Fruit fly (Drosophila melanogaster) whole organism, embryonic: Measurements from ENCODE around the gene CG5937.
A peak's percentile ranks its signal among the peaks of the same experiment; 100 is the strongest.

Source experiments
- B-H2 ChIP-seq: fragments of 200-800 bp; sonication (Bioruptor generic); optimal IDR thresholded peaks from 2 replicates; lab custom pipeline; 2018; ENCODE audit warnings: missing biosample characterization, mild to moderate bottlenecking, missing genetic modification characterization
- BEAF-32 ChIP-seq: fragments of 200-800 bp; sonication (Bioruptor generic); optimal IDR thresholded peaks from 3 replicates; lab custom pipeline; 2017; ENCODE audit warnings: missing biosample characterization, missing genetic modification characterization, mild to moderate bottlenecking, moderate library complexity, missing genetic modification reagents
- Bdp1 ChIP-seq: fragments of 200-800 bp; sonication (Bioruptor generic); optimal IDR thresholded peaks from 3 replicates; lab custom pipeline; 2016; ENCODE audit warnings: missing biosample characterization, missing genetic modification characterization
- CG10274 ChIP-seq: fragments of 200-800 bp; sonication (Bioruptor generic); optimal IDR thresholded peaks from 3 replicates; lab custom pipeline; 2017; ENCODE audit warnings: missing biosample characterization, mild to moderate bottlenecking, missing genetic modification characterization
- CG11085 ChIP-seq: fragments of 200-800 bp; sonication (Bioruptor generic); IDR thresholded peaks from 2 replicates; pipeline ENCODE4 v1.3.6; 2022; ENCODE audit warnings: missing biosample characterization, missing genetic modification characterization
- CG11398 ChIP-seq: fragments of 200-800 bp; sonication (Bioruptor generic); optimal IDR thresholded peaks from 2 replicates; lab custom pipeline; 2016; ENCODE audit warnings: missing biosample characterization, missing genetic modification characterization
- CG12219 ChIP-seq: fragments of 200-800 bp; sonication (Bioruptor generic); optimal IDR thresholded peaks from 3 replicates; lab custom pipeline; 2018; ENCODE audit warnings: missing biosample characterization, mild to moderate bottlenecking, missing genetic modification characterization
- CG13287 ChIP-seq: fragments of 200-800 bp; sonication (Bioruptor generic); IDR thresholded peaks from 2 replicates; pipeline ENCODE4 v1.3.6; 2022; ENCODE audit warnings: missing biosample characterization, missing genetic modification characterization; ENCODE audit not compliant: partially characterized antibody
- CG16813 ChIP-seq: fragments of 200-800 bp; sonication (Bioruptor generic); IDR thresholded peaks from 3 replicates; pipeline ENCODE4 v1.3.6; 2022; ENCODE audit warnings: missing biosample characterization, missing genetic modification characterization; ENCODE audit not compliant: partially characterized antibody
- CG17912 ChIP-seq: fragments of 200-800 bp; sonication (Bioruptor generic); optimal IDR thresholded peaks from 2 replicates; lab custom pipeline; 2018; ENCODE audit warnings: missing biosample characterization, mild to moderate bottlenecking, missing genetic modification characterization
- CG18599 ChIP-seq: fragments of 200-800 bp; sonication (Bioruptor generic); optimal IDR thresholded peaks from 3 replicates; lab custom pipeline; 2017; ENCODE audit warnings: missing biosample characterization, missing genetic modification characterization, mild to moderate bottlenecking, moderate library complexity, missing genetic modification reagents
- CG3163 ChIP-seq: fragments of 200-800 bp; sonication (Bioruptor generic); optimal IDR thresholded peaks from 3 replicates; lab custom pipeline; 2016; ENCODE audit warnings: missing biosample characterization, missing genetic modification characterization
- CG34422 ChIP-seq: fragments of 200-800 bp; sonication (Bioruptor generic); IDR thresholded peaks from 3 replicates; pipeline ENCODE4 v1.3.6; 2022; ENCODE audit warnings: missing biosample characterization, missing genetic modification characterization
- CG4424 ChIP-seq: fragments of 200-800 bp; sonication (Bioruptor generic); optimal IDR thresholded peaks from 3 replicates; lab custom pipeline; 2016; ENCODE audit warnings: missing biosample characterization, missing genetic modification characterization
- CG4730 ChIP-seq: fragments of 200-800 bp; sonication (Bioruptor generic); IDR thresholded peaks from 2 replicates; pipeline ENCODE4 v1.3.6; 2022; ENCODE audit warnings: missing biosample characterization, missing genetic modification characterization
- CG6654 ChIP-seq: fragments of 200-800 bp; sonication (Bioruptor generic); optimal IDR thresholded peaks from 2 replicates; lab custom pipeline; 2017; ENCODE audit warnings: missing biosample characterization, mild to moderate bottlenecking, missing genetic modification characterization
- CG7839 ChIP-seq: fragments of 200-800 bp; sonication (Bioruptor generic); optimal IDR thresholded peaks from 3 replicates; lab custom pipeline; 2018; ENCODE audit warnings: missing biosample characterization, mild to moderate bottlenecking, missing genetic modification characterization, moderate library complexity
- CG9437 ChIP-seq: fragments of 200-800 bp; sonication (Bioruptor generic); optimal IDR thresholded peaks from 2 replicates; lab custom pipeline; 2018; ENCODE audit warnings: missing biosample characterization, mild to moderate bottlenecking, missing genetic modification characterization
- CG9727 ChIP-seq: fragments of 200-800 bp; sonication (Bioruptor generic); optimal IDR thresholded peaks from 3 replicates; lab custom pipeline; 2017; ENCODE audit warnings: missing biosample characterization, mild to moderate bottlenecking, missing genetic modification characterization
- CG9817 ChIP-seq: fragments of 200-800 bp; sonication (Bioruptor generic); optimal IDR thresholded peaks from 2 replicates; lab custom pipeline; 2018; ENCODE audit warnings: missing biosample characterization, mild to moderate bottlenecking, missing genetic modification characterization, moderate library complexity
- Chrac-16 ChIP-seq: fragments of 200-800 bp; sonication (Bioruptor generic); optimal IDR thresholded peaks from 3 replicates; lab custom pipeline; 2016; ENCODE audit warnings: missing biosample characterization, missing genetic modification characterization
- E2f1 ChIP-seq: fragments of 200-800 bp; sonication (Bioruptor generic); IDR thresholded peaks from 2 replicates; pipeline ENCODE4 v1.3.6; 2022; ENCODE audit warnings: missing biosample characterization, missing genetic modification characterization
- GATAe ChIP-seq: fragments of 200-800 bp; sonication (Bioruptor generic); conservative IDR thresholded peaks from 2 replicates; pipeline ENCODE4 v1.3.6; 2022; ENCODE audit warnings: missing biosample characterization, missing genetic modification characterization
- Gsc ChIP-seq: fragments of 200-800 bp; sonication (Bioruptor generic); IDR thresholded peaks from 2 replicates; pipeline ENCODE4 v1.3.6; 2022; ENCODE audit warnings: missing biosample characterization, missing genetic modification characterization
- Lpt ChIP-seq: fragments of >200 bp; optimal IDR thresholded peaks from 2 replicates; lab custom pipeline; 2018; ENCODE audit warnings: missing biosample characterization, missing genetic modification characterization
- Mes4 ChIP-seq: fragments of 200-800 bp; sonication (Bioruptor generic); optimal IDR thresholded peaks from 2 replicates; lab custom pipeline; 2016; ENCODE audit warnings: missing biosample characterization, missing genetic modification characterization
- Optix ChIP-seq: fragments of 200-800 bp; sonication (Bioruptor generic); IDR thresholded peaks from 3 replicates; pipeline ENCODE4 v1.3.6; 2022; ENCODE audit warnings: missing biosample characterization, missing genetic modification characterization
- Ssrp ChIP-seq: fragments of 200-800 bp; sonication (Bioruptor generic); optimal IDR thresholded peaks from 2 replicates; lab custom pipeline; 2018; ENCODE audit warnings: missing biosample characterization, mild to moderate bottlenecking, missing genetic modification characterization, moderate library complexity
- ab ChIP-seq: fragments of 200-800 bp; sonication (Bioruptor generic); optimal IDR thresholded peaks from 2 replicates; lab custom pipeline; 2016; ENCODE audit warnings: missing biosample characterization, missing genetic modification characterization
- aop ChIP-seq: fragments of 200-800 bp; sonication (Bioruptor generic); IDR thresholded peaks from 2 replicates; pipeline ENCODE4 v1.3.6; 2022; ENCODE audit warnings: missing biosample characterization, missing genetic modification characterization
- br ChIP-seq: fragments of >200 bp; optimal IDR thresholded peaks from 2 replicates; lab custom pipeline; 2017
- btn ChIP-seq: fragments of 200-800 bp; sonication (Bioruptor generic); optimal IDR thresholded peaks from 2 replicates; lab custom pipeline; 2016; ENCODE audit warnings: missing biosample characterization, missing genetic modification characterization
- ci ChIP-seq: fragments of 200-800 bp; sonication (Bioruptor generic); IDR thresholded peaks from 3 replicates; pipeline ENCODE4 v1.3.6; 2022; ENCODE audit warnings: missing biosample characterization, missing genetic modification characterization
- dan ChIP-seq: fragments of 200-800 bp; sonication (Bioruptor generic); IDR thresholded peaks from 2 replicates; pipeline ENCODE4 v1.3.6; 2022; ENCODE audit warnings: missing biosample characterization, missing genetic modification characterization
- en ChIP-seq: fragments of 200-800 bp; sonication (Bioruptor generic); optimal IDR thresholded peaks from 2 replicates; lab custom pipeline; 2016; ENCODE audit warnings: missing biosample characterization, missing genetic modification characterization
- fd102C ChIP-seq: fragments of 200-800 bp; sonication (Bioruptor generic); optimal IDR thresholded peaks from 2 replicates; lab custom pipeline; 2018; ENCODE audit warnings: missing biosample characterization, mild to moderate bottlenecking, missing genetic modification characterization, moderate library complexity
- fd3F ChIP-seq: fragments of 200-800 bp; sonication (Bioruptor generic); optimal IDR thresholded peaks from 2 replicates; lab custom pipeline; 2018; ENCODE audit warnings: missing biosample characterization, mild to moderate bottlenecking, missing genetic modification characterization, moderate library complexity
- inv ChIP-seq: fragments of 200-800 bp; sonication (Bioruptor generic); IDR thresholded peaks from 2 replicates; pipeline ENCODE4 v1.3.6; 2022; ENCODE audit warnings: missing biosample characterization, missing genetic modification characterization; ENCODE audit not compliant: partially characterized antibody
- kah ChIP-seq: fragments of 200-800 bp; sonication (Bioruptor generic); optimal IDR thresholded peaks from 2 replicates; lab custom pipeline; 2018; ENCODE audit warnings: missing biosample characterization, mild to moderate bottlenecking, missing genetic modification characterization
- ken ChIP-seq: fragments of 200-800 bp; sonication (Bioruptor generic); IDR thresholded peaks from 3 replicates; pipeline ENCODE4 v1.3.6; 2022; ENCODE audit warnings: missing biosample characterization, missing genetic modification characterization
- kni ChIP-seq: fragments of 200-800 bp; sonication (Bioruptor generic); optimal IDR thresholded peaks from 3 replicates; lab custom pipeline; 2017; ENCODE audit warnings: mild to moderate bottlenecking, missing biosample characterization, missing genetic modification reagents, missing genetic modification characterization
- psq ChIP-seq: fragments of 200-800 bp; sonication (Bioruptor generic); optimal IDR thresholded peaks from 2 replicates; lab custom pipeline; 2017; ENCODE audit warnings: missing biosample characterization, missing genetic modification characterization
- pum ChIP-seq: fragments of 200-800 bp; sonication (Bioruptor generic); optimal IDR thresholded peaks from 2 replicates; lab custom pipeline; 2016; ENCODE audit warnings: missing biosample characterization, missing genetic modification characterization
- pzg ChIP-seq: fragments of 200-800 bp; sonication (Bioruptor generic); optimal IDR thresholded peaks from 3 replicates; lab custom pipeline; 2018; ENCODE audit warnings: missing biosample characterization, mild to moderate bottlenecking, missing genetic modification characterization, moderate library complexity
- run ChIP-seq: fragments of 200-800 bp; sonication (Bioruptor generic); optimal IDR thresholded peaks from 3 replicates; lab custom pipeline; 2018; ENCODE audit warnings: missing biosample characterization, mild to moderate bottlenecking, missing genetic modification characterization
- sc ChIP-seq, 3 experiments: fragments of >200 bp in 2 of 3; fragments of 200-800 bp in 1 of 3; sonication (Bioruptor generic) in 1 of 3; optimal IDR thresholded peaks; 2 replicates in 2 of 3; 3 replicates in 1 of 3; lab custom pipeline; 2017; ENCODE audit warnings: mild to moderate bottlenecking in 1 of 3, missing biosample characterization in 1 of 3, missing genetic modification characterization in 1 of 3, missing genetic modification reagents in 1 of 3
- seq ChIP-seq: fragments of 200-800 bp; sonication (Bioruptor generic); IDR thresholded peaks from 2 replicates; pipeline ENCODE4 v1.3.6; 2022; ENCODE audit warnings: missing biosample characterization, missing genetic modification characterization
- sr ChIP-seq: fragments of 200-800 bp; sonication (Bioruptor generic); IDR thresholded peaks from 3 replicates; pipeline ENCODE4 v1.3.6; 2022; ENCODE audit warnings: missing biosample characterization, missing genetic modification characterization
- tgo ChIP-seq: fragments of 200-800 bp; sonication (Bioruptor generic); IDR thresholded peaks from 3 replicates; pipeline ENCODE4 v1.3.6; 2022; ENCODE audit warnings: missing biosample characterization, missing genetic modification characterization
- tin ChIP-seq: fragments of 200-800 bp; sonication (Bioruptor generic); optimal IDR thresholded peaks from 3 replicates; lab custom pipeline; 2016; ENCODE audit warnings: missing biosample characterization, missing genetic modification characterization
- wdn ChIP-seq: fragments of 200-800 bp; sonication (Bioruptor generic); IDR thresholded peaks from 2 replicates; pipeline ENCODE4 v1.3.6; 2022; ENCODE audit warnings: missing biosample characterization, missing genetic modification characterization

Gene CG5937

dm6 chrX:6097578-6097977 is 57.8 kb downstream of the CG5937 start (continued):
- TF ChIP-seq pum (GFP tag; lab: Kevin White, UChicago) = peak; percentile 80
- TF ChIP-seq Gsc (GFP tag; lab: Robert Waterston, UW) = peak; percentile 63
- peak; percentile 16; the same call in 1 of the 2 replicates for TF ChIP-seq CG13287 (GFP tag; lab: Robert Waterston, UW)
- TF ChIP-seq ken (GFP tag; lab: Robert Waterston, UW) = peak; percentile 89
- peak; percentile 76 for TF ChIP-seq wdn (GFP tag; lab: Robert Waterston, UW)
- TF ChIP-seq tin (GFP tag; lab: Kevin White, UChicago) = peak; percentile 78
- TF ChIP-seq dan = peak; percentile 38; the same call in 1 of the 2 replicates
- TF ChIP-seq sc (optimal IDR thresholded peaks at IDR 0.05; lab: Kevin White, UChicago) = no peak
- TF ChIP-seq sc (GFP tag; optimal IDR thresholded peaks at IDR 0.05; lab: Kevin White, UChicago) = peak; percentile 65
- peak; percentile 66 for TF ChIP-seq seq (GFP tag; lab: Robert Waterston, UW)
- peak; percentile 83 for TF ChIP-seq CG4424 (GFP tag; lab: Kevin White, UChicago)
- TF ChIP-seq tgo (GFP tag; lab: Robert Waterston, UW) = peak; percentile 91
- TF ChIP-seq CG4730 (GFP tag; lab: Robert Waterston, UW) = peak; percentile 85
- peak; percentile 88 for TF ChIP-seq CG7839
- peak; percentile 76 for TF ChIP-seq CG12219 (GFP tag; lab: Kevin White, UChicago)
- TF ChIP-seq sr (GFP tag; lab: Robert Waterston, UW) = peak; percentile 76; the same call in 2 of the 3 replicates
- peak; percentile 70 for TF ChIP-seq Mes4 (GFP tag; lab: Kevin White, UChicago)
- 0 out of 3 replicates have a peak, but pooled peaks have one; percentile 14 for TF ChIP-seq CG16813 (GFP tag; lab: Robert Waterston, UW)
- TF ChIP-seq CG34422 (GFP tag; lab: Robert Waterston, UW) = peak; percentile 92
- peak; percentile 43 for TF ChIP-seq ab (GFP tag; lab: Kevin White, UChicago)
- TF ChIP-seq Optix (GFP tag; lab: Robert Waterston, UW) = peak; percentile 93
- TF ChIP-seq Chrac-16 (GFP tag; lab: Kevin White, UChicago) = peak; percentile 65
- TF ChIP-seq BEAF-32 = no peak
- TF ChIP-seq CG17912 (GFP tag; lab: Kevin White, UChicago) = no peak
- TF ChIP-seq fd3F (GFP tag; lab: Kevin White, UChicago) = peak; percentile 39
- TF ChIP-seq pzg = no peak
- peak; percentile 20 for TF ChIP-seq run
- TF ChIP-seq inv = no peak
- TF ChIP-seq ci = peak; percentile 94
- TF ChIP-seq CG3163 (GFP tag; lab: Kevin White, UChicago) = peak; percentile 30
- TF ChIP-seq CG9727 (GFP tag; lab: Kevin White, UChicago) = peak; percentile 71
- TF ChIP-seq btn (GFP tag; lab: Kevin White, UChicago) = peak; percentile 77
- peak; percentile 65 for TF ChIP-seq aop (GFP tag; lab: Robert Waterston, UW)
- TF ChIP-seq CG11398 (GFP tag; lab: Kevin White, UChicago) = peak; percentile 66
- TF ChIP-seq kah (GFP tag; lab: Kevin White, UChicago) = peak; percentile 9
- TF ChIP-seq B-H2 (GFP tag; lab: Kevin White, UChicago) = no peak
- no peak for TF ChIP-seq Lpt (GFP tag; lab: Kevin White, UChicago)
- peak; percentile 85 for TF ChIP-seq GATAe
- no peak for TF ChIP-seq fd102C (GFP tag; lab: Kevin White, UChicago)
- peak; percentile 44 for TF ChIP-seq CG6654 (GFP tag; lab: Kevin White, UChicago)
- TF ChIP-seq CG9817 (tag; lab: Kevin White, UChicago) = peak; percentile 51
- peak; percentile 72 for TF ChIP-seq Ssrp (tag; lab: Kevin White, UChicago)
- TF ChIP-seq E2f1 = peak; percentile 88
- TF ChIP-seq CG11085 = peak; percentile 59
- peak; percentile 91 for TF ChIP-seq CG18599
- no peak for TF ChIP-seq br (lab: Kevin White, UChicago)
- TF ChIP-seq CG10274 = peak; percentile 65
- TF ChIP-seq psq (GFP tag; lab: Kevin White, UChicago) = peak; percentile 41
- TF ChIP-seq Bdp1 = peak; percentile 58
- TF ChIP-seq kni (GFP tag; lab: Kevin White, UChicago) = no peak
- TF ChIP-seq en = peak; percentile 60
- TF ChIP-seq CG9437 (GFP tag; lab: Kevin White, UChicago) = peak; percentile 51
